Worm (Caenorhabditis elegans) whole organism, midembryonic: ENCODE data around the gene Y54G2A.7.

Experiments
- cog-1 ChIP-seq: sonication (generic microtip); optimal IDR thresholded peaks from 2 replicates; lab custom pipeline; 2016; ENCODE audit warnings: missing genetic modification characterization, missing compliant biosample characterization
- flt-1 ChIP-seq: fragments of 200-800 bp; sonication (Bioruptor generic); IDR thresholded peaks from 2 replicates; pipeline ENCODE4 v1.3.6; 2022; ENCODE audit warnings: missing genetic modification characterization, missing compliant biosample characterization
- med-1 ChIP-seq: sonication (generic microtip); optimal IDR thresholded peaks from 2 replicates; lab custom pipeline; 2017; ENCODE audit warnings: missing genetic modification characterization, mild to moderate bottlenecking, missing compliant biosample characterization, antibody characterized with exemption, missing genetic modification reagents; ENCODE audit not compliant: insufficient read depth
- ztf-29 ChIP-seq: fragments of 200-800 bp; sonication (Bioruptor generic); IDR thresholded peaks from 2 replicates; pipeline ENCODE4 v1.3.6; 2022; ENCODE audit warnings: missing genetic modification reagents, missing genetic modification characterization, missing compliant biosample characterization

DNA sequence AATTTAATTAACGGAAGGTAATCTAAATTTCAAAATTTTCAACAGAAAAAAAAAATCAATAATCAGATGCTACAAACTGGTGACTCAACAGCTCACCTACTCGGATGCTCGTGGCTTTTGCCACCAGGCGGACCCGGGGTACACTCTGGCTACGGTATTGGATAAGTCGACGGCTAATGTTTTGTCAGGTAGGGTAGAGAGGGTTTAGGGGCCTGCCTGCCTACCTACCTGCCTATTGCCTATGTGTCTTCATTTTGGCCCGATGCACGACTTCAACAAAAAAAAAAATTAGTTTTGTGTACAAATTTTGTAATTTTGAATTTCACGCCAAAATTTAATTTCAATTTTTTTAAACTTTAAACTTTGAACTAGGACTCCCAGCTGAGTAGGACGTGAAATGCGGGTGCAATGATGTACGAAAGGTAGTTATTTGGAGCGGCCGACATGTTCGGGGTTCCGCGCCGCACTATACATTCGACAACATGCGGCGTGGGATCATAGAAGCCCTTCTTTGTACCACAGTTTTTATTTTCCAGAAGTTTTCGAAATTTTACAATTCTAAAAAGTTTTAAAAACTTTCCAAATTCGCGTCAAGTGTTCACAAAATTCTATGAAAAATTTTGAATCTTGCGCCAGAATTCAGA lies 12.8 kb upstream of the Y54G2A.7 start:
- TF ChIP-seq flt-1 (GFP tag; lab: Robert Waterston, UW) = no peak
- no peak for TF ChIP-seq cog-1 (tag; lab: Kevin White, UChicago)
- TF ChIP-seq ztf-29 = no peak
- TF ChIP-seq med-1 (GFP tag; lab: Kevin White, UChicago) = no peak
